Worm (Caenorhabditis elegans) whole organism, L3 larva: ENCODE measurements around the gene mog-1.

Source experiments
- R02D3.7 ChIP-seq: fragments of 150-350 bp; optimal IDR thresholded peaks from 2 replicates; lab custom pipeline; 2014; ENCODE audit warnings: missing biosample characterization, missing genetic modification characterization
- ZK546.5 ChIP-seq: sonication (generic microtip); optimal IDR thresholded peaks from 2 replicates; lab custom pipeline; 2017; ENCODE audit warnings: missing biosample characterization, missing genetic modification characterization
- aly-2 ChIP-seq: fragments of 150-350 bp; optimal IDR thresholded peaks from 2 replicates; lab custom pipeline; 2014; ENCODE audit warnings: missing biosample characterization, missing genetic modification characterization
- ceh-16 ChIP-seq: sonication (generic microtip); optimal IDR thresholded peaks from 2 replicates; lab custom pipeline; 2017; ENCODE audit warnings: missing biosample characterization, missing genetic modification characterization
- ceh-28 ChIP-seq: fragments of 150-350 bp; optimal IDR thresholded peaks from 2 replicates; lab custom pipeline; 2014; ENCODE audit warnings: missing biosample characterization, missing genetic modification reagents, missing genetic modification characterization
- ceh-82 ChIP-seq: fragments of 150-350 bp; optimal IDR thresholded peaks from 2 replicates; lab custom pipeline; 2014; ENCODE audit warnings: missing biosample characterization, missing genetic modification characterization
- ceh-9 ChIP-seq: sonication (generic microtip); optimal IDR thresholded peaks from 2 replicates; lab custom pipeline; 2018; ENCODE audit warnings: missing biosample characterization, missing genetic modification characterization
- egl-27 ChIP-seq: sonication (generic microtip); optimal IDR thresholded peaks from 4 replicates; lab custom pipeline; 2017; ENCODE audit warnings: missing biosample characterization, missing genetic modification reagents, missing genetic modification characterization
- egl-5 ChIP-seq: fragments of 150-350 bp; optimal IDR thresholded peaks from 2 replicates; lab custom pipeline; 2017; ENCODE audit warnings: missing biosample characterization, missing genetic modification reagents, missing genetic modification characterization, inconsistent platforms
- elt-2 ChIP-seq: sonication (generic microtip); optimal IDR thresholded peaks from 2 replicates; lab custom pipeline; 2016; ENCODE audit warnings: missing genetic modification reagents, mild to moderate bottlenecking, missing genetic modification characterization, missing compliant biosample characterization
- elt-3 ChIP-seq, 3 experiments: fragments of 150-350 bp in 1 of 3; sonication (generic microtip) in 2 of 3; optimal IDR thresholded peaks; 2 replicates in 2 of 3; 4 replicates in 1 of 3; lab custom pipeline; 2014 to 2017; ENCODE audit warnings: missing biosample characterization in 3 of 3, missing genetic modification characterization in 3 of 3
- fkh-10 ChIP-seq: sonication (generic microtip); optimal IDR thresholded peaks from 2 replicates; lab custom pipeline; 2017; ENCODE audit warnings: missing biosample characterization, missing genetic modification reagents, missing genetic modification characterization
- fos-1 ChIP-seq: fragments of 150-350 bp; optimal IDR thresholded peaks from 2 replicates; lab custom pipeline; 2014; ENCODE audit warnings: missing biosample characterization, missing genetic modification characterization
- hmg-11 ChIP-seq: sonication (generic microtip); optimal IDR thresholded peaks from 2 replicates; lab custom pipeline; 2016; ENCODE audit warnings: missing genetic modification characterization, missing compliant biosample characterization
- jun-1 ChIP-seq: fragments of 150-350 bp; optimal IDR thresholded peaks from 2 replicates; lab custom pipeline; 2014; ENCODE audit warnings: missing biosample characterization, missing genetic modification reagents, missing genetic modification characterization
- lin-15B ChIP-seq: fragments of 150-350 bp; optimal IDR thresholded peaks from 2 replicates; lab custom pipeline; 2014; ENCODE audit warnings: missing biosample characterization, missing genetic modification characterization
- lin-39 ChIP-seq: fragments of 150-350 bp; optimal IDR thresholded peaks from 2 replicates; lab custom pipeline; 2018; ENCODE audit warnings: missing biosample characterization, missing genetic modification reagents, missing genetic modification characterization
- mdl-1 ChIP-seq: fragments of 150-350 bp; optimal IDR thresholded peaks from 2 replicates; lab custom pipeline; 2014; ENCODE audit warnings: missing biosample characterization, missing genetic modification characterization
- nfya-1 ChIP-seq: sonication (generic microtip); optimal IDR thresholded peaks from 2 replicates; lab custom pipeline; 2017; ENCODE audit warnings: missing genetic modification characterization, mild to moderate bottlenecking, missing compliant biosample characterization, antibody characterized with exemption, moderate library complexity; ENCODE audit not compliant: insufficient read depth
- nhr-237 ChIP-seq: fragments of 150-350 bp; optimal IDR thresholded peaks from 2 replicates; lab custom pipeline; 2014; ENCODE audit warnings: missing biosample characterization, missing genetic modification characterization
- nhr-25 ChIP-seq: sonication (generic microtip); optimal IDR thresholded peaks from 2 replicates; lab custom pipeline; 2017; ENCODE audit warnings: missing biosample characterization, missing genetic modification characterization
- nhr-76 ChIP-seq: fragments of 150-350 bp; sonication (generic microtip); optimal IDR thresholded peaks from 5 replicates; lab custom pipeline; 2014; ENCODE audit warnings: missing biosample characterization, missing genetic modification characterization
- pha-4 ChIP-seq: fragments of 150-350 bp; optimal IDR thresholded peaks from 2 replicates; lab custom pipeline; 2014; ENCODE audit warnings: missing biosample characterization, missing genetic modification reagents, missing genetic modification characterization
- pqm-1 ChIP-seq: fragments of 150-350 bp; optimal IDR thresholded peaks from 2 replicates; lab custom pipeline; 2017; ENCODE audit warnings: missing biosample characterization, missing genetic modification characterization, inconsistent platforms
- sea-2 ChIP-seq: fragments of 150-350 bp; sonication (generic microtip); optimal IDR thresholded peaks from 4 replicates; lab custom pipeline; 2014; ENCODE audit warnings: missing biosample characterization, missing genetic modification reagents, missing genetic modification characterization
- skn-1 ChIP-seq: fragments of 150-350 bp; optimal IDR thresholded peaks from 2 replicates; lab custom pipeline; 2014; ENCODE audit warnings: missing biosample characterization, missing genetic modification characterization
- unc-39 ChIP-seq: sonication (generic microtip); optimal IDR thresholded peaks from 4 replicates; lab custom pipeline; 2017; ENCODE audit warnings: missing biosample characterization, missing genetic modification characterization
- zag-1 ChIP-seq: fragments of 150-350 bp; optimal IDR thresholded peaks from 2 replicates; lab custom pipeline; 2014; ENCODE audit warnings: missing biosample characterization, missing genetic modification characterization
- ztf-11 ChIP-seq: fragments of 150-350 bp; optimal IDR thresholded peaks from 2 replicates; lab custom pipeline; 2014; ENCODE audit warnings: missing biosample characterization, missing genetic modification characterization

The mog-1 gene

ce11 chrIII:9922310-9922709 is 33.7 kb downstream of the mog-1 start:
- TF ChIP-seq pha-4 (tag; lab: Kevin White, UChicago) (peak; percentile 43), nfya-1 (tag; lab: Kevin White, UChicago) (no peak), lin-39 (no peak), ceh-82 (tag; lab: Kevin White, UChicago) (no peak), jun-1 (tag; lab: Kevin White, UChicago) (no peak), ceh-28 (tag; lab: Kevin White, UChicago) (peak; percentile 2), elt-2 (tag; lab: Kevin White, UChicago) (peak; percentile 71), nhr-237 (no peak), egl-27 (tag; lab: Kevin White, UChicago) (no peak), pqm-1 (tag; lab: Kevin White, UChicago) (peak; percentile 71)

- TF ChIP-seq ceh-16 (tag; lab: Kevin White, UChicago) (no peak), zag-1 (tag; lab: Kevin White, UChicago) (no peak), mdl-1 (tag; lab: Kevin White, UChicago) (no peak), nhr-76 (tag; lab: Kevin White, UChicago) (no peak), aly-2 (tag; lab: Kevin White, UChicago) (no peak), fkh-10 (no peak), nhr-237 (no peak), egl-5 (no peak)
Measured at ce11 chrIII:9920764-9921163, 35.3 kb downstream of the mog-1 start, which contains the start of gene F40F12.3. Gene F40F12.3 (minus strand): TSS chrIII:9920864.

ce11 chrIII:9913722-9914121 is 42.3 kb downstream of the mog-1 start, which contains the start of gene cbp-3:
Gene cbp-3 (plus strand): TSS chrIII:9913993.
- TF ChIP-seq elt-2 (tag; lab: Kevin White, UChicago) = peak; percentile 83
- peak; percentile 66 for TF ChIP-seq pha-4 (tag; lab: Kevin White, UChicago)
- peak; percentile 93 for TF ChIP-seq pqm-1 (tag; lab: Kevin White, UChicago)
- no peak for TF ChIP-seq ZK546.5

ce11 chrIII:9912998-9913397 is 43.0 kb downstream of the mog-1 start:
- no peak for TF ChIP-seq ceh-9 (tag; lab: Kevin White, UChicago)
- peak; percentile 17 for TF ChIP-seq elt-2 (tag; lab: Kevin White, UChicago)

ce11 chrIII:9912501-9912900 is 43.5 kb downstream of the mog-1 start:
- TF ChIP-seq ceh-9 (tag; lab: Kevin White, UChicago) (no peak), lin-39 (no peak), sea-2 (GFP tag; lab: Kevin White, UChicago) (no peak), ZK546.5 (no peak), mdl-1 (tag; lab: Kevin White, UChicago) (no peak), aly-2 (tag; lab: Kevin White, UChicago) (no peak), fos-1 (tag; lab: Kevin White, UChicago) (no peak), R02D3.7 (tag; lab: Kevin White, UChicago) (no peak), elt-3 (tag; optimal IDR thresholded peaks at IDR 0.05; lab: Kevin White, UChicago) (no peak), egl-27 (tag; lab: Kevin White, UChicago) (no peak), nhr-25 (tag; lab: Kevin White, UChicago) (no peak), ztf-11 (tag; lab: Kevin White, UChicago) (no peak), lin-15B (tag; lab: Kevin White, UChicago) (no peak), hmg-11 (tag; lab: Kevin White, UChicago) (no peak)

- TF ChIP-seq unc-39 (no peak), pha-4 (tag; lab: Kevin White, UChicago) (peak; percentile 87), elt-2 (tag; lab: Kevin White, UChicago) (peak; percentile 45), ZK546.5 (no peak), skn-1 (tag; lab: Kevin White, UChicago) (no peak), nhr-25 (tag; lab: Kevin White, UChicago) (no peak)
Measured at ce11 chrIII:9910608-9911479, 45.2 kb downstream of the mog-1 start, which contains the start of the genes cyld-1 and F40F12.9. Gene cyld-1 (minus strand): TSS chrIII:9910658. Gene F40F12.9 (plus strand): TSS chrIII:9911328.
